Fruit fly (Drosophila melanogaster): ENCODE measurements around the gene Rbsn-5.

- no peak for TF ChIP-seq CG8478 (optimal IDR thresholded peaks at IDR 0.05)
- no peak for TF ChIP-seq pan (optimal IDR thresholded peaks at IDR 0.05)
- TF ChIP-seq Dll (optimal IDR thresholded peaks at IDR 0.05): no peak
Measured at dm6 chr2L:8198757-8199156, 39.1 kb downstream of the Rbsn-5 start, which contains the start of gene PGAP5.
